Worm (Caenorhabditis elegans) whole organism, L4/young adult: Measurements from ENCODE around the gene fbl-1.

Experiments used
- W03F9.2 ChIP-seq: fragments of 150-350 bp; optimal IDR thresholded peaks from 2 replicates; lab custom pipeline; 2014; ENCODE audit warnings: missing biosample characterization, missing genetic modification characterization
- him-1 ChIP-seq: sonication (generic microtip); optimal IDR thresholded peaks from 2 replicates; lab custom pipeline; 2016; ENCODE audit warnings: missing genotype, missing genetic modification reagents, missing genetic modification characterization, missing compliant biosample characterization

DNA sequence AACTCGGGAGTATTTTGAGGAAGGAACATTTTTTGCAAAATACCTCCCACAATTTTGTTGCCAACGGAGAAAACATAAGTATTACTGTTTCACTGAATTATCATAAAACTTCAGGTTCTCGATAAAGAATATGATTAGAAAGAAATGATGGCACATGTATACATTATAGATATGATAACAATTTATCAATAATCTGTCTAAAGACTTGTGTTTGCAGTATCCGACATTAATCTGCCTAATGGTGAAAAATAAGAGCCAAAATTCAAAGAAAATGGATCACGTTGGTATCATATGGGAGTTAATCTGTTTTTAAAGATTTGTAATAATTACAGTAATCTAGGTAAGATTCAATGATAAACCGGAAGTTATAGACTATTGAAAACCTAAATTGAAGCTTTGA lies 20.0 kb upstream of the fbl-1 start:
- no peak for TF ChIP-seq him-1 (tag; lab: Kevin White, UChicago)
- TF ChIP-seq W03F9.2 = no peak
